Fruit fly (Drosophila melanogaster) whole organism, pupa: Measurements from ENCODE around the gene mIF2.

Experiments used
- CG10348 ChIP-seq: fragments of 200-800 bp; sonication (Bioruptor generic); IDR thresholded peaks from 2 replicates; pipeline ENCODE4 v1.3.6; 2022; ENCODE audit warnings: missing biosample characterization, missing genetic modification characterization
- CG12605 ChIP-seq: fragments of 200-800 bp; sonication (Bioruptor generic); IDR thresholded peaks from 2 replicates; pipeline ENCODE4 v1.3.6; 2022; ENCODE audit warnings: missing biosample characterization, missing genetic modification characterization
- CG13204 ChIP-seq: fragments of 200-800 bp; sonication (Bioruptor generic); optimal IDR thresholded peaks from 2 replicates; lab custom pipeline; 2018; ENCODE audit warnings: missing biosample characterization, mild to moderate bottlenecking, missing genetic modification characterization, moderate library complexity
- CG14655 ChIP-seq: fragments of 200-800 bp; sonication (Bioruptor generic); optimal IDR thresholded peaks from 3 replicates; lab custom pipeline; 2017; ENCODE audit warnings: mild to moderate bottlenecking, missing biosample characterization, missing genetic modification reagents, missing genetic modification characterization
- CG15710 ChIP-seq: fragments of 200-800 bp; sonication (Bioruptor generic); optimal IDR thresholded peaks from 2 replicates; lab custom pipeline; 2018; ENCODE audit warnings: missing biosample characterization, mild to moderate bottlenecking, missing genetic modification characterization, moderate library complexity
- CG17806 ChIP-seq: fragments of 200-800 bp; sonication (Bioruptor generic); optimal IDR thresholded peaks from 2 replicates; lab custom pipeline; 2018; ENCODE audit warnings: missing biosample characterization, mild to moderate bottlenecking, missing genetic modification characterization, moderate library complexity
- CG32121 ChIP-seq: fragments of 200-800 bp; sonication (Bioruptor generic); IDR thresholded peaks from 2 replicates; pipeline ENCODE4 v1.3.6; 2022; ENCODE audit warnings: missing biosample characterization, missing genetic modification characterization
- CG34367 ChIP-seq: fragments of 200-800 bp; sonication (Bioruptor generic); optimal IDR thresholded peaks from 2 replicates; lab custom pipeline; 2018; ENCODE audit warnings: missing biosample characterization, mild to moderate bottlenecking, missing genetic modification characterization
- CG4496 ChIP-seq: fragments of 200-800 bp; sonication (Bioruptor generic); IDR thresholded peaks from 3 replicates; pipeline ENCODE4 v1.3.6; 2022; ENCODE audit warnings: missing biosample characterization, missing genetic modification characterization
- CG8159 ChIP-seq: fragments of 200-800 bp; sonication (Bioruptor generic); optimal IDR thresholded peaks from 3 replicates; lab custom pipeline; 2018; ENCODE audit warnings: missing biosample characterization, mild to moderate bottlenecking, missing genetic modification characterization, moderate library complexity
- CG8301 ChIP-seq: fragments of 200-800 bp; sonication (Bioruptor generic); optimal IDR thresholded peaks from 2 replicates; lab custom pipeline; 2018; ENCODE audit warnings: missing biosample characterization, mild to moderate bottlenecking, missing genetic modification characterization
- CG9948 ChIP-seq: fragments of 200-800 bp; sonication (Bioruptor generic); optimal IDR thresholded peaks from 2 replicates; lab custom pipeline; 2018; ENCODE audit warnings: missing biosample characterization, mild to moderate bottlenecking, missing genetic modification characterization, moderate library complexity
- D1 ChIP-seq: fragments of 200-800 bp; sonication (Bioruptor generic); optimal IDR thresholded peaks from 2 replicates; lab custom pipeline; 2018; ENCODE audit warnings: missing biosample characterization, mild to moderate bottlenecking, missing genetic modification characterization, moderate library complexity
- EcR ChIP-seq: fragments of 200-800 bp; sonication (Bioruptor generic); optimal IDR thresholded peaks from 3 replicates; lab custom pipeline; 2019; ENCODE audit warnings: missing biosample characterization, missing genetic modification characterization, mild to moderate bottlenecking, moderate library complexity, missing genetic modification reagents
- Ets98B ChIP-seq: fragments of 200-800 bp; sonication (Bioruptor generic); IDR thresholded peaks from 2 replicates; pipeline ENCODE4 v1.3.6; 2022; ENCODE audit warnings: missing biosample characterization, missing genetic modification characterization
- Pif1A ChIP-seq: fragments of 200-800 bp; sonication (Bioruptor generic); optimal IDR thresholded peaks from 3 replicates; lab custom pipeline; 2016; ENCODE audit warnings: missing biosample characterization, missing genetic modification characterization
- Pif1B ChIP-seq: fragments of 200-800 bp; sonication (Bioruptor generic); optimal IDR thresholded peaks from 3 replicates; lab custom pipeline; 2016; ENCODE audit warnings: missing biosample characterization, missing genetic modification characterization
- Snoo ChIP-seq: fragments of 200-800 bp; sonication (Bioruptor generic); optimal IDR thresholded peaks from 3 replicates; lab custom pipeline; 2017; ENCODE audit warnings: missing biosample characterization, mild to moderate bottlenecking, missing genetic modification characterization, inconsistent platforms
- fd96Ca ChIP-seq: fragments of 200-800 bp; sonication (Bioruptor generic); IDR thresholded peaks from 3 replicates; pipeline ENCODE4 v1.3.6; 2022; ENCODE audit warnings: missing biosample characterization, missing genetic modification characterization
- gl ChIP-seq: fragments of 200-800 bp; sonication (Bioruptor generic); optimal IDR thresholded peaks from 2 replicates; lab custom pipeline; 2018; ENCODE audit warnings: missing biosample characterization, mild to moderate bottlenecking, missing genetic modification characterization
- rn ChIP-seq: fragments of 200-800 bp; sonication (Bioruptor generic); IDR thresholded peaks from 2 replicates; pipeline ENCODE4 v1.3.6; 2022; ENCODE audit warnings: missing biosample characterization, missing genetic modification characterization

The mIF2 gene

dm6 chr3R:28544538-28545393 lies at the start of gene mIF2:
Gene mIF2, minus strand, starts transcription at chr3R:28544817.
- peak; percentile 35 for TF ChIP-seq CG15710 (tag; lab: Kevin White, UChicago)
- peak; percentile 64 for TF ChIP-seq CG34367
- peak; percentile 66 for TF ChIP-seq Ets98B (GFP tag; lab: Robert Waterston, UW)
- TF ChIP-seq Pif1B (GFP tag; lab: Kevin White, UChicago), result peak; percentile 23
- peak; percentile 64 for TF ChIP-seq Pif1A (GFP tag; lab: Kevin White, UChicago)
- peak; percentile 51; the same call in 1 of the 2 replicates for TF ChIP-seq rn (GFP tag; lab: Robert Waterston, UW)
- peak; percentile 55 for TF ChIP-seq CG8159 (tag; lab: Kevin White, UChicago)
- TF ChIP-seq CG12605 (GFP tag; lab: Robert Waterston, UW), result peak; percentile 70; the same call in 1 of the 2 replicates
- no peak for TF ChIP-seq CG10348 (GFP tag; lab: Robert Waterston, UW)
- TF ChIP-seq CG32121 (GFP tag; lab: Robert Waterston, UW), result peak; percentile 62
- peak; percentile 35 for TF ChIP-seq CG8301 (tag; lab: Kevin White, UChicago)
- TF ChIP-seq CG14655 (GFP tag; lab: Kevin White, UChicago), result peak; percentile 71
- TF ChIP-seq Snoo (tag; lab: Kevin White, UChicago), result peak; percentile 26
- no peak for TF ChIP-seq CG13204 (GFP tag; lab: Kevin White, UChicago)
- TF ChIP-seq EcR (GFP tag; lab: Kevin White, UChicago), result no peak
- TF ChIP-seq CG4496 (GFP tag; lab: Robert Waterston, UW), result peak; percentile 78; the same call in 2 of the 3 replicates
- TF ChIP-seq fd96Ca, result peak; percentile 72
- TF ChIP-seq D1, result no peak
- TF ChIP-seq CG9948 (tag; lab: Kevin White, UChicago), result peak; percentile 34
- peak; percentile 50 for TF ChIP-seq CG17806
- TF ChIP-seq gl (tag; lab: Kevin White, UChicago), result peak; percentile 56
- TF ChIP-seq, all 21 proteins: peak for 17

DNA sequence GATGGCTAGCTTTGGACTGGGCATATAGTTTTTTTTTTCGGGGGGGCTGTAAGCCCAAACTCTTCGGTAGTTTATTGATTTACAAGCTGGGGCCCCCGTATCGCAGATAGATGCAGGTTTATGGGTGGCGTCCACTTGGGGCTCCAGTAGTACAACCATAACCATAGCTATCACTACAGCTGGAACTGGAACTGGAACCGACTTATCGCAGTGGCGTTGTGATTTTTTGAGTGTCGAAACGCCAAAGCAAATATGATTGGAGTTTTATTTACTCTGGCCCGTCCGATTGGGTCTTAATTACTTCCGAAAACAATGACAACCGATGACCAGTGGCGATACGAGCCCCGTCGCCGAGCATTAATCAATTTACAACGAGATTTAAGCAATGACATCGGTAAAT lies 45.8 kb upstream of the mIF2 start:
- TF ChIP-seq CG8159 (tag; lab: Kevin White, UChicago), result no peak
- no peak for TF ChIP-seq CG14655 (GFP tag; lab: Kevin White, UChicago)
- no peak for TF ChIP-seq Snoo (tag; lab: Kevin White, UChicago)
- no peak for TF ChIP-seq CG32121 (GFP tag; lab: Robert Waterston, UW)
- no peak for TF ChIP-seq CG8301 (tag; lab: Kevin White, UChicago)
- no peak for TF ChIP-seq CG13204 (GFP tag; lab: Kevin White, UChicago)
- TF ChIP-seq CG12605 (GFP tag; lab: Robert Waterston, UW), result no peak
- TF ChIP-seq fd96Ca, result no peak
- TF ChIP-seq CG17806, result no peak
- no peak for TF ChIP-seq CG4496 (GFP tag; lab: Robert Waterston, UW)
- TF ChIP-seq Ets98B (GFP tag; lab: Robert Waterston, UW), result no peak
- no peak for TF ChIP-seq gl (tag; lab: Kevin White, UChicago)
- TF ChIP-seq rn (GFP tag; lab: Robert Waterston, UW), result no peak
- TF ChIP-seq CG9948 (tag; lab: Kevin White, UChicago), result no peak
- TF ChIP-seq CG15710 (tag; lab: Kevin White, UChicago), result no peak
- TF ChIP-seq D1, result no peak
- no peak for TF ChIP-seq EcR (GFP tag; lab: Kevin White, UChicago)
- no peak for TF ChIP-seq Pif1B (GFP tag; lab: Kevin White, UChicago)
- no peak for TF ChIP-seq CG10348 (GFP tag; lab: Robert Waterston, UW)
- no peak for TF ChIP-seq CG34367

DNA sequence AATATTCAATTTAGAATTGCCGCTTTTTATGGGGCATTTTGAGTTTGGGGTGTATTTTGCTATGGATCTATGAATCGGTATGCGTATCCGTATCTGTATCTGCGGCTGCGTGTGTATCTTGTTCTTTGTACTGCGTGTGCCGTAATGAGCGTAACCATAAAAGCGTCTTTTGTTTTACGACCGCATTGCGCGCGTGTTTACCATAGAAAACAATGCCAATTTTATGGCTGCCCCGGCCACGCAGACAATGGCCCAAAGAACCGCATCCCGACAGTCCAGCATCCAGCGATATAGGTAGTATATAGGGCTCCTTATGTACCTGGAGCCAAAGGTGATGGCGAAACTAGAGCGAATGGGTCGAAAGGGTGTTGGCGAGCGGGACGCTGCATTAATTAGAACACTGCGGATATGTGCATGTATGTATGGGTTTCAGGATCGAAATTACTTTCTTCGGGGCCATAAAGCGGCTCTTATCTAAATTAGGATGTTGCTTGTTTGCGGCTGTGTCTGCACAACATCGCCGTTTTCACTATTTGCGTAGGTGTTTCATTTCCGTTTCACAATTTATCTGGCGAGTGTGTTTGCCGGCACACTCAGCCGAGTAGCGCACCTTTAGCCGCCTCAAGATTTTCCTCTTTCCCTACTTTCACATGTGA lies 43.9 kb upstream of the mIF2 start:
- TF ChIP-seq CG32121 (GFP tag; lab: Robert Waterston, UW) (no peak), CG13204 (GFP tag; lab: Kevin White, UChicago) (no peak), Pif1B (GFP tag; lab: Kevin White, UChicago) (no peak), CG34367 (no peak), CG8301 (tag; lab: Kevin White, UChicago) (no peak), gl (tag; lab: Kevin White, UChicago) (no peak), CG15710 (tag; lab: Kevin White, UChicago) (no peak), CG10348 (GFP tag; lab: Robert Waterston, UW) (no peak), Pif1A (GFP tag; lab: Kevin White, UChicago) (no peak), fd96Ca (no peak), CG9948 (tag; lab: Kevin White, UChicago) (no peak), D1 (no peak), Snoo (tag; lab: Kevin White, UChicago) (no peak), CG14655 (GFP tag; lab: Kevin White, UChicago) (no peak)
- TF ChIP-seq, all 21 proteins: peak for 0

DNA sequence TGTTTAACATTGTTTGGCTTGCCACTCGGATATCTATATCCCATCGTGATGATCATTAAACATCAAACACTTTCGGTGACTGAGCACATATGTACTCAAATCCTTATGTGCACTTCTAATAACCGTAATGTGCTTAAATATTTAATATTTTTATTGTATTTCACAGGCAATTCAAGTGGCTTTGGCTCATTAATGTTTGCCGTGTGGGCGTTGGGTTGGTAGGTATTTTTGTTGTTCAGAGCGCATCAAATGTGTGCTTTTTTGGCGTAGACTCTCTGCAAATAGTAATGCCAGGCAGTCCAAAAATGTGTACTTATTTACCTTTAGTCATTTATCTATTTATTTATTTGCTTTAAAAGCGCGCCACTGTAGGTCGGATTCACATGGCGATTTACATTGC lies 42.3 kb upstream of the mIF2 start:
- TF ChIP-seq CG15710 (tag; lab: Kevin White, UChicago), result no peak
- TF ChIP-seq CG10348 (GFP tag; lab: Robert Waterston, UW), result no peak
- TF ChIP-seq fd96Ca, result no peak
- TF ChIP-seq Pif1A (GFP tag; lab: Kevin White, UChicago), result no peak
- no peak for TF ChIP-seq CG12605 (GFP tag; lab: Robert Waterston, UW)
- TF ChIP-seq CG9948 (tag; lab: Kevin White, UChicago), result no peak
- TF ChIP-seq Ets98B (GFP tag; lab: Robert Waterston, UW), result no peak
- no peak for TF ChIP-seq D1
- TF ChIP-seq CG8159 (tag; lab: Kevin White, UChicago), result no peak
- no peak for TF ChIP-seq CG32121 (GFP tag; lab: Robert Waterston, UW)
- TF ChIP-seq gl (tag; lab: Kevin White, UChicago), result no peak
- TF ChIP-seq rn (GFP tag; lab: Robert Waterston, UW), result no peak
- TF ChIP-seq CG34367, result no peak
- no peak for TF ChIP-seq Pif1B (GFP tag; lab: Kevin White, UChicago)
- no peak for TF ChIP-seq EcR (GFP tag; lab: Kevin White, UChicago)
- no peak for TF ChIP-seq CG13204 (GFP tag; lab: Kevin White, UChicago)
- TF ChIP-seq CG8301 (tag; lab: Kevin White, UChicago), result no peak
